Fruit fly (Drosophila melanogaster) whole organism, adult: ENCODE measurements around the gene Hipk.

Experiments
- Clk ChIP-seq: fragments of 200-800 bp; sonication (Bioruptor generic); optimal IDR thresholded peaks from 2 replicates; lab custom pipeline; 2017; ENCODE audit warnings: missing biosample characterization, missing genetic modification characterization
- Crg-1 ChIP-seq: fragments of 200-800 bp; sonication (Bioruptor generic); optimal IDR thresholded peaks from 2 replicates; lab custom pipeline; 2016; ENCODE audit warnings: missing biosample characterization, missing genetic modification characterization
- Mnt ChIP-seq: fragments of 200-800 bp; sonication (Bioruptor generic); optimal IDR thresholded peaks from 2 replicates; lab custom pipeline; 2016; ENCODE audit warnings: missing biosample characterization, mild to moderate bottlenecking, missing genetic modification characterization
- ovo ChIP-seq: fragments of 200-800 bp; sonication (Bioruptor generic); optimal IDR thresholded peaks from 2 replicates; lab custom pipeline; 2016; ENCODE audit warnings: missing biosample characterization, missing genetic modification characterization
- pad ChIP-seq: fragments of 200-800 bp; sonication (Bioruptor generic); optimal IDR thresholded peaks from 3 replicates; lab custom pipeline; 2017; ENCODE audit warnings: missing biosample characterization, missing genetic modification characterization, mild to moderate bottlenecking, moderate library complexity, missing genetic modification reagents

dm6 chr3L:609163-609562 is 66.3 kb downstream of the Hipk start:
- TF ChIP-seq ovo (GFP tag; lab: Kevin White, UChicago) (no peak), Mnt (GFP tag; lab: Kevin White, UChicago) (no peak), Crg-1 (GFP tag; lab: Kevin White, UChicago) (no peak), Clk (GFP tag; lab: Kevin White, UChicago) (no peak), pad (no peak)
